Worm (Caenorhabditis elegans): ENCODE results near the gene T14B4.9.
A peak's percentile ranks its signal among the peaks of the same experiment; 100 is the strongest.

T14B4.9 gene

ce11 chrII:6708980-6709379 lies 24.6 kb downstream of the T14B4.9 start:
- no peak for TF ChIP-seq lin-13 (GFP tag; optimal IDR thresholded peaks at IDR 0.05)
- peak; percentile 40 for TF ChIP-seq swsn-7 (tag; optimal IDR thresholded peaks at IDR 0.05)
- TF ChIP-seq nhr-20 (tag; optimal IDR thresholded peaks at IDR 0.05) = peak; percentile 8
- TF ChIP-seq mdl-1 (tag; optimal IDR thresholded peaks at IDR 0.05) = no peak
- TF ChIP-seq aly-2 (tag; optimal IDR thresholded peaks at IDR 0.05) = no peak
- TF ChIP-seq isw-1 (GFP tag; IDR thresholded peaks at IDR 0.05) = 0 out of 2 replicates have a peak, but pooled peaks have one; percentile 19
- TF ChIP-seq fkh-10 (GFP tag; optimal IDR thresholded peaks at IDR 0.05) = peak; percentile 8
- TF ChIP-seq C16A3.4 (tag; optimal IDR thresholded peaks at IDR 0.05) = peak; percentile 23
- TF ChIP-seq unc-130 (tag; optimal IDR thresholded peaks at IDR 0.05) = no peak
- peak; percentile 58 for TF ChIP-seq snu-23 (GFP tag; optimal IDR thresholded peaks at IDR 0.05)
- no peak for TF ChIP-seq irx-1 (tag; optimal IDR thresholded peaks at IDR 0.05)
- peak; percentile 29 for TF ChIP-seq nhr-47 (tag; optimal IDR thresholded peaks at IDR 0.05)
- no peak for TF ChIP-seq nhr-90 (tag; optimal IDR thresholded peaks at IDR 0.05; ENCODE audit: poor library complexity)
- TF ChIP-seq mep-1 (tag; optimal IDR thresholded peaks at IDR 0.05) = peak; percentile 40
- peak; percentile 62 for TF ChIP-seq nhr-71 (tag; optimal IDR thresholded peaks at IDR 0.05)
- no peak for TF ChIP-seq nhr-85 (tag)
- peak; percentile 49 for TF ChIP-seq rnt-1 (tag; optimal IDR thresholded peaks at IDR 0.05)
- no peak for TF ChIP-seq zip-4 (GFP tag; optimal IDR thresholded peaks at IDR 0.05)
- TF ChIP-seq lin-14 (GFP tag; optimal IDR thresholded peaks at IDR 0.05) = peak; percentile 90
- peak; percentile 9 to 66 for TF ChIP-seq lsy-2 (tag; optimal IDR thresholded peaks at IDR 0.05)
- peak in 2 of 3 experiments; percentile 33 to 57 for TF ChIP-seq ceh-82 (tag; optimal IDR thresholded peaks at IDR 0.05)
- peak; percentile 13 for TF ChIP-seq tbx-2 (tag; optimal IDR thresholded peaks at IDR 0.05)
- peak; percentile 14 for TF ChIP-seq dsc-1 (tag; optimal IDR thresholded peaks at IDR 0.05)
- no peak for TF ChIP-seq hlh-17 (GFP tag; optimal IDR thresholded peaks at IDR 0.05; ENCODE audit: borderline replicate concordance)
- no peak for TF ChIP-seq jun-1 (tag; optimal IDR thresholded peaks at IDR 0.05)
- TF ChIP-seq tlp-1 (tag; optimal IDR thresholded peaks at IDR 0.05) = no peak
- peak; percentile 14 for TF ChIP-seq xbp-1 (tag; optimal IDR thresholded peaks at IDR 0.05)
- TF ChIP-seq efl-1 (optimal IDR thresholded peaks at IDR 0.05) = peak; percentile 14 to 28
- TF ChIP-seq efl-1 (GFP tag; optimal IDR thresholded peaks at IDR 0.05 in 1 of 2) = peak in 1 of 2 experiments; percentile 18
- TF ChIP-seq elt-3 (tag; optimal IDR thresholded peaks at IDR 0.05) = no peak
- TF ChIP-seq nhr-28 (tag; optimal IDR thresholded peaks at IDR 0.05) = no peak
- peak; percentile 32; the same call in 1 of the 2 replicates for TF ChIP-seq nhr-19 (GFP tag; conservative IDR thresholded peaks at IDR 0.05)
- no peak for TF ChIP-seq alr-1 (tag; optimal IDR thresholded peaks at IDR 0.05; ENCODE audit: borderline replicate concordance)
- TF ChIP-seq sox-4 (tag; optimal IDR thresholded peaks at IDR 0.05) = no peak
- peak in 1 of 2 experiments; percentile 18 for TF ChIP-seq lin-35 (GFP tag; optimal IDR thresholded peaks at IDR 0.05)
- TF ChIP-seq dpl-1 (GFP tag; optimal IDR thresholded peaks at IDR 0.05) = peak in 1 of 3 experiments; percentile 13

- TF ChIP-seq nhr-20 (tag; optimal IDR thresholded peaks at IDR 0.05) = peak; percentile 3
- TF ChIP-seq ceh-82 (tag; optimal IDR thresholded peaks at IDR 0.05) = peak in 1 of 3 experiments; percentile 1
- no peak for TF ChIP-seq ama-1 (optimal IDR thresholded peaks at IDR 0.05)
- TF ChIP-seq fos-1 (tag; optimal IDR thresholded peaks at IDR 0.05) = no peak
- TF ChIP-seq lin-39 (tag; optimal IDR thresholded peaks at IDR 0.05) = peak; percentile 85
- peak; percentile 15 for TF ChIP-seq vab-15 (tag; optimal IDR thresholded peaks at IDR 0.05)
- TF ChIP-seq hpl-2 (GFP tag; optimal IDR thresholded peaks at IDR 0.05) = no peak
- TF ChIP-seq snu-23 (GFP tag; optimal IDR thresholded peaks at IDR 0.05) = peak; percentile 28
- TF ChIP-seq nhr-19 (GFP tag; conservative IDR thresholded peaks at IDR 0.05) = peak; percentile 40; the same call in 1 of the 2 replicates
- TF ChIP-seq swsn-7 (tag; optimal IDR thresholded peaks at IDR 0.05) = peak; percentile 20
- TF ChIP-seq mef-2 (tag; optimal IDR thresholded peaks at IDR 0.05) = no peak
- no peak for TF ChIP-seq C34B4.2 (tag; optimal IDR thresholded peaks at IDR 0.05)
- peak; percentile 49 for TF ChIP-seq tbx-2 (tag; optimal IDR thresholded peaks at IDR 0.05)
- TF ChIP-seq egl-13 (tag; optimal IDR thresholded peaks at IDR 0.05) = no peak
- TF ChIP-seq unc-130 (tag; optimal IDR thresholded peaks at IDR 0.05) = peak; percentile 50
- TF ChIP-seq lin-35 (GFP tag; optimal IDR thresholded peaks at IDR 0.05) = peak in 1 of 2 experiments; percentile 2
- peak in 1 of 2 experiments; percentile 33 for TF ChIP-seq lsy-2 (tag; optimal IDR thresholded peaks at IDR 0.05)
- peak; percentile 24 for TF ChIP-seq nhr-47 (tag; optimal IDR thresholded peaks at IDR 0.05)
- no peak for TF ChIP-seq alr-1 (tag; optimal IDR thresholded peaks at IDR 0.05; ENCODE audit: borderline replicate concordance)
- TF ChIP-seq ztf-11 (tag; optimal IDR thresholded peaks at IDR 0.05) = no peak
- TF ChIP-seq dsc-1 (tag; optimal IDR thresholded peaks at IDR 0.05) = peak; percentile 61
- TF ChIP-seq zag-1 (tag; optimal IDR thresholded peaks at IDR 0.05) = no peak
- TF ChIP-seq lin-13 (GFP tag; optimal IDR thresholded peaks at IDR 0.05) = peak; percentile 3
- peak; percentile 92 for TF ChIP-seq lin-14 (GFP tag; optimal IDR thresholded peaks at IDR 0.05)
- TF ChIP-seq blmp-1 (tag; optimal IDR thresholded peaks at IDR 0.05) = peak; percentile 61
- peak; percentile 5 for TF ChIP-seq irx-1 (tag; optimal IDR thresholded peaks at IDR 0.05)
- peak; percentile 74 for TF ChIP-seq nhr-71 (tag; optimal IDR thresholded peaks at IDR 0.05)
- TF ChIP-seq elt-3 (tag; optimal IDR thresholded peaks at IDR 0.05) = no peak
- peak in 1 of 2 experiments; percentile 11 for TF ChIP-seq efl-1 (optimal IDR thresholded peaks at IDR 0.05)
- peak in 1 of 2 experiments; percentile 59 for TF ChIP-seq efl-1 (GFP tag; optimal IDR thresholded peaks at IDR 0.05 in 1 of 2)
- peak; percentile 85 for TF ChIP-seq rnt-1 (tag; optimal IDR thresholded peaks at IDR 0.05)
These were observed 25.9 kb downstream of the T14B4.9 start for ce11 chrII:6707496-6708260.

All from whole organism, L1 larva.